Fruit fly (Drosophila melanogaster) Kc167 (cell line): ENCODE measurements around the gene CG6928.

Experiments
- Myc ChIP-seq: fragments of >200 bp; optimal IDR thresholded peaks from 2 replicates; lab custom pipeline; 2017; ENCODE audit warnings: missing external identifiers
- Sin3A ChIP-seq: fragments of >200 bp; optimal IDR thresholded peaks from 2 replicates; lab custom pipeline; 2018; ENCODE audit warnings: missing external identifiers
- h ChIP-seq: fragments of >200 bp; optimal IDR thresholded peaks from 3 replicates; lab custom pipeline; 2018; ENCODE audit warnings: missing external identifiers
- insv ChIP-seq: fragments of >200 bp; optimal IDR thresholded peaks from 3 replicates; lab custom pipeline; 2018; ENCODE audit warnings: missing external identifiers
- psq ChIP-seq: fragments of >200 bp; optimal IDR thresholded peaks from 2 replicates; lab custom pipeline; 2017; ENCODE audit warnings: missing external identifiers
- ttk ChIP-seq: sonication (Bioruptor generic); optimal IDR thresholded peaks from 2 replicates; lab custom pipeline; 2017; ENCODE audit warnings: missing external identifiers

Gene CG6928

DNA sequence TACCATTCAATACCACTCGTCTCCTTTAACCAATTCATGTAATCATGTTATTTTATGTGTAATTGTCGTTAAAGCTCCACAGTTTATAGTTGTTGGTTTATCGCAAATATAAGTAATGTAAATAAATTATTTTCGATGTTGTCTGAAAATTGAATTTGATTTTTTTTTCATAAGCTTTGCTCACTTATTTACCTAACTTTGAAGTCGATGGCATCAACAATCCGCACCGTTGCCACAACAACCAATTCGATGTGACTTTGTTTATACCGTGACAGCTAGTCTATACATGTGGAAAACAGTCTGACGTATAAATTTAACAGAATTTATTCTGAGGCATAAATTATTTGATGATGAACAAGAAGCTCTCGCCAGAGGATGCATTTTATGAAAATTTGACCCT lies 12.5 kb upstream of the CG6928 start, which contains the start of gene CG6931:
Gene CG6931 (plus strand): TSS at position 301 of the 400 bp plus-strand sequence.
- no peak for TF ChIP-seq h (lab: Kevin White, UChicago)
- TF ChIP-seq Sin3A: no peak
- TF ChIP-seq Myc (lab: Kevin White, UChicago): no peak
- no peak for TF ChIP-seq psq (lab: Kevin White, UChicago)
- TF ChIP-seq ttk (lab: Kevin White, UChicago): no peak
- no peak for TF ChIP-seq insv (lab: Kevin White, UChicago)

DNA sequence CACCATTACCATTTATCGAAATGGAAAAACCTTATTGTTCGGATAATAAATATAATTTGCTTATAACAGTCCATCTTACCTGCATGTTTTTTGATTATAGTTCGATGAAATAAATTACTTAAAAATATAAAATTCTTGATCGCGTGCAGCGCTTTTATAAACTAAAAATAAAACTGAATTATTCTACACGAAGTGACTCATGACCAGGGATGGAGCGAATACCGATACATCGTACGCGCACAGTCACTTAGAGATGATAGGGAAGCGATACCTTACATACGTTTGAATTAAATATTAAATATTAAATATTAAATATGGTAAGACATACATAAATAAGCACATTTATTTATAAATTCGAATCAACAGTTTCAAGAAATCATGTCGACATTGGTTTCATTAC lies 10.0 kb upstream of the CG6928 start, which contains the start of gene viaf:
Gene viaf (minus strand): TSS at position 220 of the 400 bp plus-strand sequence.
- TF ChIP-seq h (lab: Kevin White, UChicago) (no peak), Sin3A (no peak), ttk (lab: Kevin White, UChicago) (no peak), Myc (lab: Kevin White, UChicago) (no peak), insv (lab: Kevin White, UChicago) (no peak), psq (lab: Kevin White, UChicago) (no peak)

DNA sequence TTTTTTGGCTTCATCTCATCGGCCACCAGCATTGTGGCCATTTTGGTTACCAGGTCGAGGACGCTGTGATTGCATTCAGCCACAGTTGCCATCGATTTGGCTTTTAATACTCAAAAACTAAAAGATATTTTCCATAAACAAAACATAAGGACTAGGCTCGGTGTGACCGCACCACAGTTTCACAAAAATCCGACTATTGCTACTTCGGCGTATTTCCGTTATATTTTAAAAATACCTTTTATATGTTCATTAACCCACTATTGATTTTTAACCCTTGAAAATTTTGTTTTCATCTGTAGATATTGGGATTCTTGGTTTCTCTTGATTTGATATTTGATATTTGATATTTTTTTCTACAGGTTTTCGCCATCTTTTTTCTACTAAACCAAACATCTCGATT lies 5.0 kb upstream of the CG6928 start, which contains the start of gene Grip163:
Gene Grip163 (minus strand): TSS at position 180 of the 400 bp plus-strand sequence.
- TF ChIP-seq Myc (lab: Kevin White, UChicago): no peak
- no peak for TF ChIP-seq ttk (lab: Kevin White, UChicago)
- no peak for TF ChIP-seq Sin3A
- no peak for TF ChIP-seq psq (lab: Kevin White, UChicago)
- TF ChIP-seq insv (lab: Kevin White, UChicago): no peak

DNA sequence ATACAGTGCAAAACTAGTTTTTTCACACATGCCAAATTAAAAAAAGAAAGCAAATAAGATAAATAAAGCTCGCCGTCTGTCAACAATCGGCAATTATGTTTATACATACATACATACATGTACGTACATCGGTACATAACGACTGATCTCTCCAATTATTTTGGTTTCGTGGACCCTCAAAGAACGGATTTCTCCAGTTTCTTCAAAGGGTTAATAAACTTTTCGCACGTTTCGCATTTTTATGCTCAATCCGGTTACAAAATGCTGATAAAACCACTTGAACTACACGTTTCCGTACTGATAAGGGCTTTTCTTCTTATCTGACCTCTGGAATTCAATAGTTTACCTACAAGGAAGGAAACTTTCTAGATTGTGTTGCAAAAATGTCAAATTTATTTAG lies 502 bp downstream of the CG6928 start:
- TF ChIP-seq psq (lab: Kevin White, UChicago): no peak
- no peak for TF ChIP-seq insv (lab: Kevin White, UChicago)
- no peak for TF ChIP-seq ttk (lab: Kevin White, UChicago)
- TF ChIP-seq Sin3A: no peak
- no peak for TF ChIP-seq Myc (lab: Kevin White, UChicago)
- TF ChIP-seq h (lab: Kevin White, UChicago): no peak

DNA sequence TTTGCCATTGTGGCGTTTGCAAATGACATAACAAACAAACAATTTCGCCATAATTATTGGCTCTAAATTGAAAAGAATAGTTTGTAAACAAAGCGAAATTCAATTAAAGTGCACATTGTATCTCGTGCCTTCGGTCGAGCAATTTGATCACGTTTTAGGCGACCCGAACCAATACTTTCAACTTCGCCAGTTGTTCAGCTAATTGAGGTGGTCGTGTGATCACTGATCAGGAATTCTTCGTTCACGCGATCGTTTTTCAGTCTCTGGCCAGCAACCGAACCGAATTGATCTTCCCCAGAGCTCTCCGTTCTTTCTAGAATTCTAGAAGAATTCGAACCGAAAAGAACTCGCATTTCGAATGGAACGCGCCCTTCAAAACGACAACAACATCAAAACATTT lies 1.2 kb downstream of the CG6928 start:
- TF ChIP-seq h (lab: Kevin White, UChicago) (no peak), Sin3A (no peak), ttk (lab: Kevin White, UChicago) (no peak), psq (lab: Kevin White, UChicago) (no peak), insv (lab: Kevin White, UChicago) (no peak), Myc (lab: Kevin White, UChicago) (no peak)

DNA sequence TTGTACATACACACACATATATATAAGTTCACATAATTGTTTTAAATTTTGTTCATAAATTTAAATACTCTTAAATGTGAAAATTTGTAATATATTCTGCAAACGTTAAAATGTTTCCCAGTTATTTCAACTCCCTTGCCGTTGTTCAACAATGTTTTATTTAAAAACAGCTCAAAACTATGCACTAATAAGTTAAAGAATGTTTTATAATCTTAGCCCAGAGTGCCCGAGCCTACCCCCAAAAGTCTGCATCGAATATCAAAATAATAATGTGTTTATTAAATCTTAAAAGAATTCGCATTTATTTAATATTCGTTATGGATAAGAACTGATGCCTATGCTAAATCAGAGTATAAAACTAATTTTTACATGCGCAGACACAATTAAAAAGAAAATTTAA lies 5.0 kb downstream of the CG6928 start:
- TF ChIP-seq Myc (lab: Kevin White, UChicago) (no peak), ttk (lab: Kevin White, UChicago) (no peak), h (lab: Kevin White, UChicago) (no peak), insv (lab: Kevin White, UChicago) (no peak), Sin3A (no peak), psq (lab: Kevin White, UChicago) (no peak)

DNA sequence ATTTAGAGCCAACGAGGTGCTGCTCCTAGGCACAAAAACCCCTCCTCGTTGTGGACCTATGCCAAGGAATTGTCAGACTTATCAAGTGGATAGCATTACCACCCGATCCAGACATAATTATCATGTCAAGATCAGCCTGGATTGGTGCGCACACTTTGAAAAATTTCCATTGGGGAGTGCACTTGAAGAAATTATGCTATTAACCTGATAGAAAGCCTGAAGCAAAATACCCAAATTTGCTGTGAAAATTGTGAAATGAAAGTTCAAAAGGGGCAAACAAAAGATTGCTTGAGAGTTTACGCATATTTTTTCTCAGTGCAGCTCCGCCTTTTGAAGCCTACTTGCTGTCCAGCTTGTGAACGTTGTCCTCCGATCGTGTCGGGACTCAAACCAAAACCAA lies 10.7 kb downstream of the CG6928 start:
- TF ChIP-seq insv (lab: Kevin White, UChicago) (no peak), Myc (lab: Kevin White, UChicago) (no peak), ttk (lab: Kevin White, UChicago) (no peak), Sin3A (no peak), psq (lab: Kevin White, UChicago) (no peak), h (lab: Kevin White, UChicago) (no peak)

DNA sequence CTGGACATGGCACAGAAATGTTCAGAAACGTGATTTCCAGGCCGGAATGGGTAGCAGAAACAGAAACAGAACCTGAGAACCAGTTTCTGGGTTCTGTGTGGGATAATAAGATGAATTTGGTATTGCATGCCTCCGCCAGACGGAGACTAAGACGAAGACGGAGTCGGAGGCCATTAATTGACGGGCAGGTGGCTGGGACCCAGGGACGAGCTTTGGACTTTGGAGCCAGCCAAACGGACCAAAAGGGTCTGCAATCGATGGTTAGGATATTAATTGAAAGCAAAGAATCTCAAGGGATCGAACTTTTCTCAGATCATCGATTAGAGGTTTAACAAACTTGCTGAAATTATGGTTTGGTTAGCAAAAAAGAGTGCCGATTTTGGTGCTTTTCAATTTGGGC lies 11.3 kb downstream of the CG6928 start:
- no peak for TF ChIP-seq ttk (lab: Kevin White, UChicago)
- TF ChIP-seq Myc (lab: Kevin White, UChicago): no peak
- TF ChIP-seq h (lab: Kevin White, UChicago): no peak
- TF ChIP-seq insv (lab: Kevin White, UChicago): no peak
- TF ChIP-seq Sin3A: no peak
- no peak for TF ChIP-seq psq (lab: Kevin White, UChicago)

DNA sequence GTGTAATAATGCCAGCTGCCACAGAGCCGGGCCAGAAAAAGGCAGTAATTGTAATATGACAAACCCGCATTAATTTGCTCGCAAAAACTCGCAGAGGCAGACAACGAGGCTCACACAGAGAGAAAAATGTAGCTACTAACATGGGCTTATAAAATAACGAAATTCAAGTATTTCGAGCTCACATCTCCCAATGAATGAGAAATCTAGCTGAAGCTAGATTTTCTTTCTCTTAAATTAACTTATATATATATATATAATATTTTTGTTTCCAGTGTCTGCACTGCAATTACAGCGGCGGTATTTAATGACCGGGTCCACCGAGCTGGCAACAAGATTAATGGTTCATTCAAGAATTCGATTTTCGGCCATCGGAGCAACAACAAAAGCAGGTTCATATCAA lies 13.2 kb downstream of the CG6928 start:
- TF ChIP-seq Sin3A: no peak

DNA sequence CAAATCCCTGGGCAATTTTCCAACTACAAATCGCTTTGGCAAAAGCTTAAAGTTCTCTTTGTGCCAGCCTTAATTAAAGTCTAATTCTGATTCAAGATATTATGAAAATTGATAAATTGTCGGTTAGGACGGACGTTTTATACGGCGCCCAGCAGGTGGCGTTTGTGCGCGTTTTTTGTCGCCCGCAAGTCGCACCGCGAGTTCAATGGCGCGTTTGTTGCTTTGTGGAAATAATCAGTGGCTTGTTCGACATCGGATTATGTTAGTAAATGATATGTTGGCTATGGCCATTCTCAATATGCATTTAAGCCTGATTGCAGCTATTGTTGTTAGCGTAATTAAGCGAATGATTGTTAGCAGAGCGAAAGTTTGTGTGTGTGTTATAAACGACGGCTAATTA lies 18.9 kb downstream of the CG6928 start:
- TF ChIP-seq Myc (lab: Kevin White, UChicago) (no peak), Sin3A (no peak), psq (lab: Kevin White, UChicago) (no peak), h (lab: Kevin White, UChicago) (no peak), ttk (lab: Kevin White, UChicago) (no peak)

DNA sequence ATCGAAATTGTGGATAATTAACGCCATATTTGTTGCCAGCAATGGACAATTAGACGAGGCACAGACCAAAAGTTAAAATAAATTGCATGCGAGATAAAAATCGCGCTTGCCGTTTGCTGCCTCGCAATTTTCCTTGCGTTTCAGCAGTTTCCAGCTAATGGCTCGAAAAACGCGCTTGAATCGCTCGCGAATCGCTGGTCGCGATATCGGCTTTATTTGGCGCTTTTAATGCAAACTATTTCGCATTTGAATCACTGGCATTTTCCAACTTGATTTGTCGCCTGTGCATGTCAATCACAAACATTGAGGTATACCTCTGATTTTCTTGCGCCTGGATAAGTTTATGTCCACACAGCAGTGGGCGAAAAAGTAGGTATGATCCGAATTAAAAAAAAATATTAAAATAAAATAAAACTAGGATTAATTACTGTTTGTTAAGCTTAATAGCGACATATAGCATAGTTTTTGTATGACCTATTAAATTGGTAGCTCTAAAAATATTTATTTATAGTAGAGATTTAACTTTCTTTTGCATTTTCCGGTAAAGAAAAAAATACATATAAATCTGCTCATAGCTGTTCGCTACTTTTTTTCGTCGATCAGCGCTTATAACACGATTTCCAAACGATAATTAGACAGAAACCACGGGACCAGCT lies 20.3 kb downstream of the CG6928 start:
- TF ChIP-seq psq (lab: Kevin White, UChicago) (no peak), Myc (lab: Kevin White, UChicago) (no peak), insv (lab: Kevin White, UChicago) (no peak), ttk (lab: Kevin White, UChicago) (no peak), Sin3A (no peak), h (lab: Kevin White, UChicago) (no peak)

DNA sequence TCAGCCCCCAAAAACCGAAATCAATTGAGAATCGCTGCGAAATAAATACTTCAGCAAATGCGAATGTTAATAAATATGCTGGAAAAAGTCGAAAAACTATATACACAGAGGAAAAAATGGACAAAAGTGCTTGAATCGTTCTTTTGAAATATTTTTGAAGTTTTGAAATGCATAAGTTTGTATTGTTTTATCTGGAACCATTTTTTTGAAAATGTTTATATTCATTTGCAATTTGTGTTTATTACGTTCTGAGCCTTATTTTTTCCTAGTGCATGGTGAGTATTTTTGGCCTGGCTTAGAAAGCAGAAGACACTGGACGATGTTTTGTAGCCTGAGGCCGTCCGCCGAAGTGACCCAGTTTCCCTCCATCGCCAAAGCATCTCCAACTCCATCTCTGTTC lies 22.0 kb downstream of the CG6928 start:
- TF ChIP-seq insv (lab: Kevin White, UChicago): no peak
- no peak for TF ChIP-seq Myc (lab: Kevin White, UChicago)
- no peak for TF ChIP-seq Sin3A
- TF ChIP-seq h (lab: Kevin White, UChicago): no peak
- no peak for TF ChIP-seq psq (lab: Kevin White, UChicago)
- no peak for TF ChIP-seq ttk (lab: Kevin White, UChicago)
